Worm (Caenorhabditis elegans): Measurements from ENCODE around the gene trpp-12.

DNA sequence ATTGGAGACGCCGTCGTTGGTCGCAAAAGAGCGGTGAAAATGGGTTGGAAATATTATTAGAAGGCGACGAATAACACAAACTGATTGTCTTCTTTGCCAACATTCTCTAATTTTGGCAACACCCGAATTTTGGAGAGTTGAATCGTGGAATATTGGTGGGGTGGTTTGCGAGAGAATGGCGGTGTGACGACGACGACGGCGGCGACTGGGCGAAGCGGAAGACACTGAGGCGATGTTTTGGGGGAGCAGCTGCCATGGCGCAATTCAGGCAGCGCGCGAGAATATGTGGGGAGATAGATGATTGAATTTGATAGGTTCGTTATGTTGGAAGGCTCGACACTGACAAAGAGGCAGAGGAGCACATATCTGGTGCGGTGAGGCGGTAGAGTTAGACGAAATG, 41.5 kb downstream of the trpp-12 start:
- no peak for TF ChIP-seq nhr-76 (tag; optimal IDR thresholded peaks at IDR 0.05)
- TF ChIP-seq sem-2 (GFP tag; optimal IDR thresholded peaks at IDR 0.05): no peak
- no peak for TF ChIP-seq mab-5 (tag; optimal IDR thresholded peaks at IDR 0.05)
- TF ChIP-seq nhr-28 (tag; optimal IDR thresholded peaks at IDR 0.05): no peak
- TF ChIP-seq snpc-4 (tag; optimal IDR thresholded peaks at IDR 0.05): no peak
- TF ChIP-seq M03D4.4 (tag; optimal IDR thresholded peaks at IDR 0.05): no peak
- no peak for TF ChIP-seq unc-62 (GFP tag; optimal IDR thresholded peaks at IDR 0.05)
- TF ChIP-seq nhr-12 (tag; optimal IDR thresholded peaks at IDR 0.05): no peak
- TF ChIP-seq hlh-1 (tag; optimal IDR thresholded peaks at IDR 0.05): no peak
- TF ChIP-seq elt-3 (tag; optimal IDR thresholded peaks at IDR 0.05): no peak
- TF ChIP-seq blmp-1 (tag; optimal IDR thresholded peaks at IDR 0.05): no peak
- no peak for TF ChIP-seq ztf-11 (tag; optimal IDR thresholded peaks at IDR 0.05)

All from whole organism, mixed stage, embryonic.